Worm (Caenorhabditis elegans) whole organism, L3 larva: Measurements from ENCODE around the gene F49E12.7.

ENCODE experiments used
- R02D3.7 ChIP-seq: fragments of 150-350 bp; optimal IDR thresholded peaks from 2 replicates; lab custom pipeline; 2014; ENCODE audit warnings: missing biosample characterization, missing genetic modification characterization
- aly-2 ChIP-seq: fragments of 150-350 bp; optimal IDR thresholded peaks from 2 replicates; lab custom pipeline; 2014; ENCODE audit warnings: missing biosample characterization, missing genetic modification characterization
- ama-1 ChIP-seq: fragments of 150-350 bp; optimal IDR thresholded peaks from 2 replicates; lab custom pipeline; 2018
- ceh-16 ChIP-seq: sonication (generic microtip); optimal IDR thresholded peaks from 2 replicates; lab custom pipeline; 2017; ENCODE audit warnings: missing biosample characterization, missing genetic modification characterization
- ceh-28 ChIP-seq: fragments of 150-350 bp; optimal IDR thresholded peaks from 2 replicates; lab custom pipeline; 2014; ENCODE audit warnings: missing biosample characterization, missing genetic modification reagents, missing genetic modification characterization
- ceh-82 ChIP-seq: fragments of 150-350 bp; optimal IDR thresholded peaks from 2 replicates; lab custom pipeline; 2014; ENCODE audit warnings: missing biosample characterization, missing genetic modification characterization
- elt-1 ChIP-seq: fragments of 150-350 bp; optimal IDR thresholded peaks from 2 replicates; lab custom pipeline; 2014; ENCODE audit warnings: missing biosample characterization, missing genetic modification characterization
- elt-2 ChIP-seq: sonication (generic microtip); optimal IDR thresholded peaks from 2 replicates; lab custom pipeline; 2016; ENCODE audit warnings: missing genetic modification reagents, mild to moderate bottlenecking, missing genetic modification characterization, missing compliant biosample characterization
- elt-3 ChIP-seq, 3 experiments: fragments of 150-350 bp in 1 of 3; sonication (generic microtip) in 2 of 3; optimal IDR thresholded peaks; 2 replicates in 2 of 3; 4 replicates in 1 of 3; lab custom pipeline; 2014 to 2017; ENCODE audit warnings: missing biosample characterization in 3 of 3, missing genetic modification characterization in 3 of 3
- fkh-2 ChIP-seq: fragments of 150-350 bp; optimal IDR thresholded peaks from 2 replicates; lab custom pipeline; 2014; ENCODE audit warnings: missing biosample characterization, missing genetic modification reagents, missing genetic modification characterization
- fos-1 ChIP-seq: fragments of 150-350 bp; optimal IDR thresholded peaks from 2 replicates; lab custom pipeline; 2014; ENCODE audit warnings: missing biosample characterization, missing genetic modification characterization
- hmg-11 ChIP-seq: sonication (generic microtip); optimal IDR thresholded peaks from 2 replicates; lab custom pipeline; 2016; ENCODE audit warnings: missing genetic modification characterization, missing compliant biosample characterization
- lin-15B ChIP-seq: fragments of 150-350 bp; optimal IDR thresholded peaks from 2 replicates; lab custom pipeline; 2014; ENCODE audit warnings: missing biosample characterization, missing genetic modification characterization
- lin-39 ChIP-seq: fragments of 150-350 bp; optimal IDR thresholded peaks from 2 replicates; lab custom pipeline; 2018; ENCODE audit warnings: missing biosample characterization, missing genetic modification reagents, missing genetic modification characterization
- mml-1 ChIP-seq: fragments of 150-350 bp; sonication (generic microtip); optimal IDR thresholded peaks from 3 replicates; lab custom pipeline; 2014; ENCODE audit warnings: missing biosample characterization, missing genetic modification characterization
- nfya-1 ChIP-seq: sonication (generic microtip); optimal IDR thresholded peaks from 2 replicates; lab custom pipeline; 2017; ENCODE audit warnings: missing genetic modification characterization, mild to moderate bottlenecking, missing compliant biosample characterization, antibody characterized with exemption, moderate library complexity; ENCODE audit not compliant: insufficient read depth
- nhr-11 ChIP-seq: fragments of 150-350 bp; optimal IDR thresholded peaks from 2 replicates; lab custom pipeline; 2014; ENCODE audit warnings: missing biosample characterization, missing genetic modification characterization
- nhr-12 ChIP-seq: fragments of 150-350 bp; optimal IDR thresholded peaks from 2 replicates; lab custom pipeline; 2014; ENCODE audit warnings: missing biosample characterization, missing genetic modification characterization
- nhr-23 ChIP-seq: fragments of 150-350 bp; optimal IDR thresholded peaks from 2 replicates; lab custom pipeline; 2014; ENCODE audit warnings: missing biosample characterization, missing genetic modification reagents, missing genetic modification characterization
- nhr-25 ChIP-seq: sonication (generic microtip); optimal IDR thresholded peaks from 2 replicates; lab custom pipeline; 2017; ENCODE audit warnings: missing biosample characterization, missing genetic modification characterization
- nhr-43 ChIP-seq: sonication (generic microtip); optimal IDR thresholded peaks from 2 replicates; lab custom pipeline; 2016; ENCODE audit warnings: mild to moderate bottlenecking, missing genetic modification characterization, missing compliant biosample characterization; ENCODE audit not compliant: poor library complexity, severe bottlenecking
- nhr-67 ChIP-seq: fragments of 150-350 bp; optimal IDR thresholded peaks from 2 replicates; lab custom pipeline; 2014; ENCODE audit warnings: missing biosample characterization, missing genetic modification characterization
- nhr-76 ChIP-seq: fragments of 150-350 bp; sonication (generic microtip); optimal IDR thresholded peaks from 5 replicates; lab custom pipeline; 2014; ENCODE audit warnings: missing biosample characterization, missing genetic modification characterization
- nhr-77 ChIP-seq: fragments of 150-350 bp; optimal IDR thresholded peaks from 2 replicates; lab custom pipeline; 2014; ENCODE audit warnings: missing biosample characterization, missing genetic modification characterization
- pha-4 ChIP-seq: fragments of 150-350 bp; optimal IDR thresholded peaks from 2 replicates; lab custom pipeline; 2014; ENCODE audit warnings: missing biosample characterization, missing genetic modification reagents, missing genetic modification characterization
- pqm-1 ChIP-seq: fragments of 150-350 bp; optimal IDR thresholded peaks from 2 replicates; lab custom pipeline; 2017; ENCODE audit warnings: missing biosample characterization, missing genetic modification characterization, inconsistent platforms
- skn-1 ChIP-seq: fragments of 150-350 bp; optimal IDR thresholded peaks from 2 replicates; lab custom pipeline; 2014; ENCODE audit warnings: missing biosample characterization, missing genetic modification characterization
- snpc-4 ChIP-seq: fragments of 150-350 bp; optimal IDR thresholded peaks from 2 replicates; lab custom pipeline; 2014; ENCODE audit warnings: missing biosample characterization, missing genetic modification characterization
- tbx-2 ChIP-seq: sonication (generic microtip); optimal IDR thresholded peaks from 2 replicates; lab custom pipeline; 2016; ENCODE audit warnings: mild to moderate bottlenecking, missing genetic modification characterization, missing compliant biosample characterization
- unc-39 ChIP-seq: sonication (generic microtip); optimal IDR thresholded peaks from 4 replicates; lab custom pipeline; 2017; ENCODE audit warnings: missing biosample characterization, missing genetic modification characterization
- zag-1 ChIP-seq: fragments of 150-350 bp; optimal IDR thresholded peaks from 2 replicates; lab custom pipeline; 2014; ENCODE audit warnings: missing biosample characterization, missing genetic modification characterization
- ztf-4 ChIP-seq: fragments of 150-350 bp; optimal IDR thresholded peaks from 2 replicates; lab custom pipeline; 2014; ENCODE audit warnings: missing biosample characterization, missing genetic modification characterization

The F49E12.7 gene

ce11 chrII:8396041-8396440, at the start of gene F49E12.7:
Gene F49E12.7, minus strand, starts transcription at chrII:8396141.
- TF ChIP-seq nhr-77 (tag; lab: Kevin White, UChicago): no peak
- TF ChIP-seq nhr-43 (tag; lab: Kevin White, UChicago): no peak
- no peak for TF ChIP-seq elt-3 (tag; optimal IDR thresholded peaks at IDR 0.05; lab: Kevin White, UChicago)
- no peak for TF ChIP-seq elt-2 (tag; lab: Kevin White, UChicago)
- TF ChIP-seq nhr-67 (tag; lab: Kevin White, UChicago): no peak
- no peak for TF ChIP-seq elt-1 (tag; lab: Kevin White, UChicago)
- TF ChIP-seq fkh-2: no peak
- TF ChIP-seq skn-1 (tag; lab: Kevin White, UChicago): no peak
- no peak for TF ChIP-seq lin-39
- TF ChIP-seq tbx-2 (tag; lab: Kevin White, UChicago): no peak
- TF ChIP-seq nhr-23 (tag; lab: Kevin White, UChicago): no peak
- no peak for TF ChIP-seq lin-15B (tag; lab: Kevin White, UChicago)
- no peak for TF ChIP-seq ceh-28 (tag; lab: Kevin White, UChicago)
- TF ChIP-seq snpc-4: no peak
- TF ChIP-seq ama-1 (lab: Kevin White, UChicago): no peak
- no peak for TF ChIP-seq pqm-1 (tag; lab: Kevin White, UChicago)
- TF ChIP-seq nhr-76 (tag; lab: Kevin White, UChicago): no peak

ce11 chrII:8444007-8444406, 48.1 kb upstream of the F49E12.7 start, which contains the start of gene evl-20:
Gene evl-20, plus strand, starts transcription at chrII:8444307.
- TF ChIP-seq elt-3 (tag; optimal IDR thresholded peaks at IDR 0.05; lab: Kevin White, UChicago): no peak
- no peak for TF ChIP-seq lin-39
- no peak for TF ChIP-seq nhr-12 (tag; lab: Kevin White, UChicago)
- no peak for TF ChIP-seq ama-1 (lab: Kevin White, UChicago)
- no peak for TF ChIP-seq nhr-23 (tag; lab: Kevin White, UChicago)
- TF ChIP-seq nhr-43 (tag; lab: Kevin White, UChicago): no peak
- no peak for TF ChIP-seq unc-39 (tag; lab: Kevin White, UChicago)
- no peak for TF ChIP-seq ceh-16 (tag; lab: Kevin White, UChicago)
- TF ChIP-seq ceh-82 (tag; lab: Kevin White, UChicago): no peak
- TF ChIP-seq nhr-11: no peak

- TF ChIP-seq tbx-2 (tag; lab: Kevin White, UChicago): no peak
- no peak for TF ChIP-seq aly-2
- TF ChIP-seq ceh-16 (tag; lab: Kevin White, UChicago): no peak
- TF ChIP-seq nhr-25 (tag; lab: Kevin White, UChicago): no peak
- no peak for TF ChIP-seq ztf-4
- no peak for TF ChIP-seq fos-1 (tag; lab: Kevin White, UChicago)
- no peak for TF ChIP-seq mml-1 (tag; lab: Kevin White, UChicago)
These were observed 46.8 kb upstream of the F49E12.7 start, which contains the start of gene eif-3.G for ce11 chrII:8442717-8443223. Gene eif-3.G, plus strand, starts transcription at chrII:8442767.

- TF ChIP-seq snpc-4 (peak; percentile 73), elt-2 (tag; lab: Kevin White, UChicago) (peak; percentile 19), nhr-23 (tag; lab: Kevin White, UChicago) (peak; percentile 53), skn-1 (tag; lab: Kevin White, UChicago) (no peak), lin-15B (tag; lab: Kevin White, UChicago) (peak; percentile 17), zag-1 (tag; lab: Kevin White, UChicago) (no peak), lin-39 (peak; percentile 52), R02D3.7 (tag; lab: Kevin White, UChicago) (peak; percentile 7), nhr-25 (tag; lab: Kevin White, UChicago) (peak; percentile 27), tbx-2 (tag; lab: Kevin White, UChicago) (no peak), hmg-11 (tag; lab: Kevin White, UChicago) (peak; percentile 78), nhr-67 (tag; lab: Kevin White, UChicago) (no peak), nfya-1 (tag; lab: Kevin White, UChicago) (peak; percentile 66), ceh-82 (tag; lab: Kevin White, UChicago) (no peak), nhr-43 (tag; lab: Kevin White, UChicago) (peak; percentile 78)
These were observed 46.2 kb upstream of the F49E12.7 start for ce11 chrII:8442176-8442575.

- TF ChIP-seq tbx-2 (tag; lab: Kevin White, UChicago): peak; percentile 18
- peak; percentile 6 for TF ChIP-seq nhr-23 (tag; lab: Kevin White, UChicago)
- peak; percentile 33 for TF ChIP-seq nhr-43 (tag; lab: Kevin White, UChicago)
- TF ChIP-seq pha-4 (tag; lab: Kevin White, UChicago): no peak
- TF ChIP-seq, all 47 proteins: peak for 3
These were observed 45.6 kb upstream of the F49E12.7 start for ce11 chrII:8441519-8441918.
